Fruit fly (Drosophila melanogaster) whole organism, embryonic: ENCODE results near the gene CG2841.

Experiments used
- Atf6 ChIP-seq: fragments of 200-800 bp; sonication (Bioruptor generic); IDR thresholded peaks from 2 replicates; pipeline ENCODE4 v1.3.6; 2022; ENCODE audit warnings: missing biosample characterization, missing genetic modification characterization
- Awh ChIP-seq: fragments of 200-800 bp; sonication (Bioruptor generic); IDR thresholded peaks from 2 replicates; pipeline ENCODE4, ENCODE4 v1.3.6; 2022; ENCODE audit warnings: missing biosample characterization, missing genetic modification characterization
- CG11560 ChIP-seq: fragments of 200-800 bp; sonication (Bioruptor generic); IDR thresholded peaks from 3 replicates; pipeline ENCODE4 v1.3.6; 2022; ENCODE audit warnings: missing biosample characterization, missing genetic modification characterization
- CG12104 ChIP-seq: fragments of 200-800 bp; sonication (Bioruptor generic); optimal IDR thresholded peaks from 3 replicates; lab custom pipeline; 2016; ENCODE audit warnings: missing biosample characterization, missing genetic modification characterization
- CG12769 ChIP-seq: fragments of 200-800 bp; sonication (Bioruptor generic); optimal IDR thresholded peaks from 2 replicates; lab custom pipeline; 2019; ENCODE audit warnings: missing biosample characterization, mild to moderate bottlenecking, missing genetic modification characterization, moderate library complexity
- CG13287 ChIP-seq: fragments of 200-800 bp; sonication (Bioruptor generic); IDR thresholded peaks from 2 replicates; pipeline ENCODE4 v1.3.6; 2022; ENCODE audit warnings: missing biosample characterization, missing genetic modification characterization; ENCODE audit not compliant: partially characterized antibody
- CG17328 ChIP-seq: fragments of 200-800 bp; sonication (Bioruptor generic); IDR thresholded peaks from 2 replicates; pipeline ENCODE4 v1.3.6; 2022; ENCODE audit warnings: missing biosample characterization, missing genetic modification characterization
- CG17568 ChIP-seq: fragments of 200-800 bp; sonication (Bioruptor generic); optimal IDR thresholded peaks from 2 replicates; lab custom pipeline; 2018; ENCODE audit warnings: missing biosample characterization, mild to moderate bottlenecking, missing genetic modification characterization, moderate library complexity
- CG18619 ChIP-seq: fragments of 200-800 bp; sonication (Bioruptor generic); optimal IDR thresholded peaks from 3 replicates; lab custom pipeline; 2017; ENCODE audit warnings: missing biosample characterization, mild to moderate bottlenecking, missing genetic modification characterization
- CG30403 ChIP-seq: fragments of 200-800 bp; sonication (Bioruptor generic); optimal IDR thresholded peaks from 3 replicates; lab custom pipeline; 2016; ENCODE audit warnings: missing biosample characterization, missing genetic modification characterization
- CG3163 ChIP-seq: fragments of 200-800 bp; sonication (Bioruptor generic); optimal IDR thresholded peaks from 3 replicates; lab custom pipeline; 2016; ENCODE audit warnings: missing biosample characterization, missing genetic modification characterization
- CG34376 ChIP-seq: fragments of 200-800 bp; sonication (Bioruptor generic); optimal IDR thresholded peaks from 2 replicates; lab custom pipeline; 2018; ENCODE audit warnings: missing biosample characterization, mild to moderate bottlenecking, missing genetic modification characterization
- CG3995 ChIP-seq: fragments of 200-800 bp; sonication (Bioruptor generic); optimal IDR thresholded peaks from 3 replicates; lab custom pipeline; 2016; ENCODE audit warnings: missing biosample characterization, missing genetic modification characterization
- CG4707 ChIP-seq: fragments of 200-800 bp; sonication (Bioruptor generic); optimal IDR thresholded peaks from 2 replicates; lab custom pipeline; 2018; ENCODE audit warnings: missing biosample characterization, mild to moderate bottlenecking, missing genetic modification characterization, moderate library complexity
- CG6272 ChIP-seq: fragments of 200-800 bp; sonication (Bioruptor generic); IDR thresholded peaks from 2 replicates; pipeline ENCODE4 v1.3.6; 2022; ENCODE audit warnings: missing biosample characterization, missing genetic modification characterization
- CG6813 ChIP-seq: fragments of 200-800 bp; sonication (Bioruptor generic); optimal IDR thresholded peaks from 2 replicates; lab custom pipeline; 2017; ENCODE audit warnings: missing biosample characterization, missing genetic modification characterization, mild to moderate bottlenecking, moderate library complexity, missing genetic modification reagents
- CG6854 ChIP-seq: fragments of 200-800 bp; sonication (Bioruptor generic); optimal IDR thresholded peaks from 3 replicates; lab custom pipeline; 2017; ENCODE audit warnings: missing biosample characterization, mild to moderate bottlenecking, missing genetic modification characterization
- D ChIP-seq, 2 experiments: fragments of 200-800 bp in 1 of 2; fragments of >200 bp in 1 of 2; sonication (Bioruptor generic) in 1 of 2; optimal IDR thresholded peaks; 2 replicates in 1 of 2; 3 replicates in 1 of 2; lab custom pipeline; 2017; ENCODE audit warnings: mild to moderate bottlenecking in 1 of 2, missing biosample characterization in 1 of 2, missing genetic modification characterization in 1 of 2, missing genetic modification reagents in 1 of 2
- Dip3 ChIP-seq: fragments of 200-800 bp; sonication (Bioruptor generic); optimal IDR thresholded peaks from 3 replicates; lab custom pipeline; 2016; ENCODE audit warnings: missing biosample characterization, missing genetic modification characterization
- Eip74EF ChIP-seq, 2 experiments: fragments of 200-800 bp in 1 of 2; fragments of >200 bp in 1 of 2; sonication (Bioruptor generic) in 1 of 2; optimal IDR thresholded peaks; 2 replicates each; lab custom pipeline; 2017 to 2019; ENCODE audit warnings: missing biosample characterization in 2 of 2, missing genetic modification characterization in 2 of 2, mild to moderate bottlenecking in 1 of 2, moderate library complexity in 1 of 2
- Fer1 ChIP-seq: fragments of 200-800 bp; sonication (Bioruptor generic); optimal IDR thresholded peaks from 2 replicates; lab custom pipeline; 2017; ENCODE audit warnings: missing biosample characterization, mild to moderate bottlenecking, missing genetic modification characterization
- MTF-1 ChIP-seq: fragments of 200-800 bp; sonication (Bioruptor generic); optimal IDR thresholded peaks from 2 replicates; lab custom pipeline; 2018; ENCODE audit warnings: missing biosample characterization, mild to moderate bottlenecking, missing genetic modification characterization, borderline replicate concordance
- Med ChIP-seq: fragments of 200-800 bp; sonication (Bioruptor generic); peaks from one replicate; lab custom pipeline; 2016; ENCODE audit warnings: missing biosample characterization, missing genetic modification characterization, mild to moderate bottlenecking, inconsistent platforms, moderate library complexity
- Meics ChIP-seq: fragments of 200-800 bp; sonication (Bioruptor generic); optimal IDR thresholded peaks from 2 replicates; lab custom pipeline; 2017; ENCODE audit warnings: missing biosample characterization, mild to moderate bottlenecking, missing genetic modification characterization
- Nf-YA ChIP-seq: fragments of 200-800 bp; sonication (Bioruptor generic); IDR thresholded peaks from 2 replicates; pipeline ENCODE4 v1.3.6; 2022; ENCODE audit warnings: missing biosample characterization, missing genetic modification characterization
- Nf-YC ChIP-seq: fragments of 200-800 bp; optimal IDR thresholded peaks from 3 replicates; lab custom pipeline; 2019; ENCODE audit warnings: missing biosample characterization, mild to moderate bottlenecking, missing genetic modification characterization, moderate library complexity
- Scr ChIP-seq: fragments of 200-800 bp; sonication (Bioruptor generic); IDR thresholded peaks from 2 replicates; pipeline ENCODE4 v1.3.6; 2022; ENCODE audit warnings: missing biosample characterization, missing genetic modification characterization; ENCODE audit not compliant: partially characterized antibody
- Six4 ChIP-seq: fragments of 200-800 bp; sonication (Bioruptor generic); optimal IDR thresholded peaks from 2 replicates; lab custom pipeline; 2016; ENCODE audit warnings: missing biosample characterization, missing genetic modification characterization
- Trl ChIP-seq, 3 experiments: fragments of >200 bp in 2 of 3; fragments of 200-800 bp in 1 of 3; sonication (Bioruptor generic) in 1 of 3; optimal IDR thresholded peaks; 2 replicates in 1 of 3; 3 replicates in 2 of 3; lab custom pipeline; 2016 to 2017; ENCODE audit warnings: missing biosample characterization in 1 of 3, missing genetic modification characterization in 1 of 3
- aop ChIP-seq: fragments of 200-800 bp; sonication (Bioruptor generic); IDR thresholded peaks from 2 replicates; pipeline ENCODE4 v1.3.6; 2022; ENCODE audit warnings: missing biosample characterization, missing genetic modification characterization
- ara ChIP-seq: fragments of 200-800 bp; sonication (Bioruptor generic); IDR thresholded peaks from 2 replicates; pipeline ENCODE4 v1.3.6; 2022; ENCODE audit warnings: missing biosample characterization, missing genetic modification characterization
- cg ChIP-seq: fragments of 200-800 bp; sonication (Bioruptor generic); optimal IDR thresholded peaks from 3 replicates; lab custom pipeline; 2019; ENCODE audit warnings: missing biosample characterization, mild to moderate bottlenecking, missing genetic modification characterization, moderate library complexity
- corto ChIP-seq: fragments of 200-800 bp; sonication (Bioruptor generic); optimal IDR thresholded peaks from 2 replicates; lab custom pipeline; 2016; ENCODE audit warnings: missing biosample characterization, mild to moderate bottlenecking, missing genetic modification characterization, moderate library complexity
- crol ChIP-seq: fragments of 200-800 bp; sonication (Bioruptor generic); IDR thresholded peaks from 2 replicates; pipeline ENCODE4 v1.3.6; 2022; ENCODE audit warnings: missing biosample characterization, missing genetic modification characterization
- dati ChIP-seq: fragments of 200-800 bp; sonication (Bioruptor generic); IDR thresholded peaks from 2 replicates; pipeline ENCODE4 v1.3.6; 2022; ENCODE audit warnings: missing biosample characterization, missing genetic modification characterization
- gcm ChIP-seq: fragments of 200-800 bp; sonication (Bioruptor generic); optimal IDR thresholded peaks from 2 replicates; lab custom pipeline; 2019; ENCODE audit warnings: missing biosample characterization, mild to moderate bottlenecking, missing genetic modification characterization, moderate library complexity
- grn ChIP-seq: fragments of 200-800 bp; sonication (Bioruptor generic); optimal IDR thresholded peaks from 3 replicates; lab custom pipeline; 2017; ENCODE audit warnings: missing biosample characterization, missing genetic modification characterization
- lab ChIP-seq: fragments of 200-800 bp; sonication (Bioruptor generic); optimal IDR thresholded peaks from 3 replicates; lab custom pipeline; 2017; ENCODE audit warnings: missing biosample characterization, missing genetic modification characterization, mild to moderate bottlenecking, moderate library complexity, missing genetic modification reagents
- lbe ChIP-seq: fragments of 200-800 bp; sonication (Bioruptor generic); optimal IDR thresholded peaks from 2 replicates; lab custom pipeline; 2016; ENCODE audit warnings: missing biosample characterization, mild to moderate bottlenecking, missing genetic modification characterization
- nom ChIP-seq: fragments of 200-800 bp; sonication (Bioruptor generic); optimal IDR thresholded peaks from 2 replicates; lab custom pipeline; 2017; ENCODE audit warnings: missing biosample characterization, missing genetic modification characterization, mild to moderate bottlenecking, moderate library complexity, missing genetic modification reagents
- phol ChIP-seq: fragments of 200-800 bp; sonication (Bioruptor generic); optimal IDR thresholded peaks from 3 replicates; lab custom pipeline; 2018; ENCODE audit warnings: missing biosample characterization, mild to moderate bottlenecking, missing genetic modification characterization, moderate library complexity
- pum ChIP-seq: fragments of 200-800 bp; sonication (Bioruptor generic); optimal IDR thresholded peaks from 2 replicates; lab custom pipeline; 2016; ENCODE audit warnings: missing biosample characterization, missing genetic modification characterization
- salm ChIP-seq: fragments of 200-800 bp; sonication (Bioruptor generic); optimal IDR thresholded peaks from 2 replicates; lab custom pipeline; 2018; ENCODE audit warnings: missing biosample characterization, mild to moderate bottlenecking, missing genetic modification characterization
- sd ChIP-seq: fragments of 200-800 bp; sonication (Bioruptor generic); optimal IDR thresholded peaks from 3 replicates; lab custom pipeline; 2018; ENCODE audit warnings: missing biosample characterization, mild to moderate bottlenecking, missing genetic modification characterization, moderate library complexity
- sens ChIP-seq: fragments of 200-800 bp; sonication (Bioruptor generic); peaks from one replicate; lab custom pipeline; 2016; ENCODE audit warnings: missing biosample characterization, missing genetic modification characterization
- stc ChIP-seq: fragments of 200-800 bp; sonication (Bioruptor generic); IDR thresholded peaks from 2 replicates; pipeline ENCODE4 v1.3.6; 2022; ENCODE audit warnings: missing biosample characterization, missing genetic modification characterization
- vvl ChIP-seq: fragments of 200-800 bp; sonication (Bioruptor generic); IDR thresholded peaks from 2 replicates; pipeline ENCODE4 v1.3.6; 2022; ENCODE audit warnings: missing biosample characterization, missing genetic modification characterization
- zen2 ChIP-seq: fragments of 200-800 bp; sonication (Bioruptor generic); IDR thresholded peaks from 3 replicates; pipeline ENCODE4 v1.3.6; 2022; ENCODE audit warnings: missing biosample characterization, missing genetic modification characterization; ENCODE audit not compliant: partially characterized antibody

CG2841 gene

dm6 chrX:2317347-2317832 lies 48.8 kb downstream of the CG2841 start (continued):
- no peak for TF ChIP-seq pum
- no peak for TF ChIP-seq Dip3 (GFP tag; lab: Kevin White, UChicago)
- peak; percentile 9 for TF ChIP-seq Nf-YC
- TF ChIP-seq lab: peak; percentile 15
- TF ChIP-seq Med: peak; percentile 77
- TF ChIP-seq Trl (optimal IDR thresholded peaks at IDR 0.05; lab: Kevin White, UChicago): peak; percentile 94 to 99
- peak; percentile 63 for TF ChIP-seq Trl (GFP tag; optimal IDR thresholded peaks at IDR 0.05; lab: Kevin White, UChicago)
- peak; percentile 49; the same call in 1 of the 2 replicates for TF ChIP-seq CG13287 (GFP tag; lab: Robert Waterston, UW)
- peak; percentile 76 for TF ChIP-seq CG34376 (GFP tag; lab: Kevin White, UChicago)
- TF ChIP-seq CG12769: peak; percentile 64
- 0 out of 2 replicates have a peak, but pooled peaks have one; percentile 19 for TF ChIP-seq Awh (GFP tag; lab: Robert Waterston, UW)
- TF ChIP-seq CG12104 (GFP tag; lab: Kevin White, UChicago): no peak
- no peak for TF ChIP-seq CG6272 (GFP tag; lab: Robert Waterston, UW)
- TF ChIP-seq CG6813 (GFP tag; lab: Kevin White, UChicago): peak; percentile 22
- TF ChIP-seq Six4 (GFP tag; lab: Kevin White, UChicago): no peak
- no peak for TF ChIP-seq Nf-YA (GFP tag; lab: Robert Waterston, UW)
- TF ChIP-seq CG30403 (GFP tag; lab: Kevin White, UChicago): no peak
- peak; percentile 76 for TF ChIP-seq CG3995 (GFP tag; lab: Kevin White, UChicago)
- TF ChIP-seq Scr (GFP tag; lab: Robert Waterston, UW): peak; percentile 31
- TF ChIP-seq CG11560: no peak
- 0 out of 2 replicates have a peak, but pooled peaks have one; percentile 21 for TF ChIP-seq ara (GFP tag; lab: Robert Waterston, UW)
- TF ChIP-seq CG6854 (GFP tag; lab: Kevin White, UChicago): peak; percentile 29
- TF ChIP-seq sens (GFP tag; lab: Kevin White, UChicago): peak; percentile 74
- peak; percentile 74 for TF ChIP-seq lbe (GFP tag; lab: Kevin White, UChicago)
- peak; percentile 97 for TF ChIP-seq aop (GFP tag; lab: Robert Waterston, UW)
- peak; percentile 91 for TF ChIP-seq crol
- no peak; the same call in 1 of the 2 replicates for TF ChIP-seq CG17328 (GFP tag; lab: Robert Waterston, UW)
- TF ChIP-seq cg (GFP tag; lab: Kevin White, UChicago): peak; percentile 79
- TF ChIP-seq gcm (GFP tag; lab: Kevin White, UChicago): peak; percentile 27
- TF ChIP-seq Fer1 (GFP tag; lab: Kevin White, UChicago): peak; percentile 13
- peak; percentile 10 for TF ChIP-seq CG17568 (GFP tag; lab: Kevin White, UChicago)
- peak; percentile 27 for TF ChIP-seq Meics (GFP tag; lab: Kevin White, UChicago)
- TF ChIP-seq dati (GFP tag; lab: Robert Waterston, UW): no peak
- no peak for TF ChIP-seq MTF-1 (GFP tag; lab: Kevin White, UChicago)
- TF ChIP-seq nom (GFP tag; lab: Kevin White, UChicago): peak; percentile 57
- TF ChIP-seq Eip74EF (GFP tag; optimal IDR thresholded peaks at IDR 0.05; lab: Kevin White, UChicago): peak in 1 of 2 experiments; percentile 98
- no peak for TF ChIP-seq salm
- TF ChIP-seq phol (tag; lab: Kevin White, UChicago): no peak
- peak; percentile 47 for TF ChIP-seq CG4707 (GFP tag; lab: Kevin White, UChicago)
- 0 out of 2 replicates have a peak, but pooled peaks have one; percentile 16 for TF ChIP-seq Atf6 (GFP tag; lab: Robert Waterston, UW)
- peak; percentile 65 for TF ChIP-seq sd (tag; lab: Kevin White, UChicago)
- peak; percentile 73 for TF ChIP-seq zen2 (GFP tag; lab: Robert Waterston, UW)
- TF ChIP-seq CG3163 (GFP tag; lab: Kevin White, UChicago): peak; percentile 94
- TF ChIP-seq stc (GFP tag; lab: Robert Waterston, UW): peak; percentile 17; the same call in 1 of the 2 replicates
- TF ChIP-seq corto (GFP tag; lab: Kevin White, UChicago): no peak
- peak; percentile 29; the same call in 1 of the 2 replicates for TF ChIP-seq vvl
- peak; percentile 59 for TF ChIP-seq grn (GFP tag; lab: Kevin White, UChicago)
- no peak for TF ChIP-seq D (optimal IDR thresholded peaks at IDR 0.05; lab: Kevin White, UChicago)
- TF ChIP-seq D (GFP tag; optimal IDR thresholded peaks at IDR 0.05; lab: Kevin White, UChicago): no peak
- no peak for TF ChIP-seq CG18619 (GFP tag; lab: Kevin White, UChicago)
